Worm (Caenorhabditis elegans) whole organism, L4 larva: ENCODE results near the gene srw-56.

Source experiments
- D1046.2 ChIP-seq: fragments of 200-800 bp; sonication (Bioruptor generic); IDR thresholded peaks from 2 replicates; pipeline ENCODE4 v1.3.6; 2022; ENCODE audit warnings: missing genetic modification characterization, missing compliant biosample characterization
- F26F4.8 ChIP-seq: fragments of 200-800 bp; sonication (Bioruptor generic); conservative IDR thresholded peaks from 2 replicates; pipeline ENCODE4 v1.3.6; 2022; ENCODE audit warnings: missing genetic modification characterization, missing compliant biosample characterization
- F37D6.2 ChIP-seq: sonication (generic microtip); optimal IDR thresholded peaks from 2 replicates; lab custom pipeline; 2016; ENCODE audit warnings: mild to moderate bottlenecking, missing genetic modification characterization, missing compliant biosample characterization
- F44E2.7 ChIP-seq: fragments of 200-800 bp; sonication (Bioruptor generic); IDR thresholded peaks from 2 replicates; pipeline ENCODE4 v2.1.2; 2022; ENCODE audit warnings: missing genetic modification characterization, missing compliant biosample characterization
- R02D3.7 ChIP-seq: fragments of 150-350 bp; sonication (generic microtip); optimal IDR thresholded peaks from 3 replicates; lab custom pipeline; 2014; ENCODE audit warnings: missing biosample characterization, missing genetic modification characterization
- T26A8.4 ChIP-seq: fragments of 200-800 bp; sonication (Bioruptor generic); IDR thresholded peaks from 2 replicates; pipeline ENCODE4 v1.3.6; 2022; ENCODE audit warnings: missing genetic modification characterization, missing compliant biosample characterization
- Y48G9A.11 ChIP-seq: fragments of 200-800 bp; sonication (Bioruptor generic); IDR thresholded peaks from 2 replicates; pipeline ENCODE4 v1.3.6; 2022; ENCODE audit warnings: missing genetic modification reagents, missing genetic modification characterization, missing compliant biosample characterization
- Y5F2A.4 ChIP-seq: fragments of 200-800 bp; sonication (Bioruptor generic); optimal IDR thresholded peaks from 2 replicates; lab custom pipeline; 2018; ENCODE audit warnings: mild to moderate bottlenecking, missing genetic modification characterization, missing compliant biosample characterization
- Y75B8A.6 ChIP-seq: fragments of 200-800 bp; sonication (Bioruptor generic); IDR thresholded peaks from 2 replicates; pipeline ENCODE4 v1.3.6; 2022; ENCODE audit warnings: missing genetic modification reagents, missing genetic modification characterization, missing compliant biosample characterization
- ZK337.2 ChIP-seq: fragments of 200-800 bp; sonication (Bioruptor generic); IDR thresholded peaks from 2 replicates; pipeline ENCODE4 v1.3.6; 2022; ENCODE audit warnings: missing genetic modification reagents, missing genetic modification characterization, missing compliant biosample characterization
- ceh-28 ChIP-seq: fragments of 150-350 bp; optimal IDR thresholded peaks from 2 replicates; lab custom pipeline; 2014; ENCODE audit warnings: missing biosample characterization, missing genetic modification reagents, missing genetic modification characterization
- ces-1 ChIP-seq: fragments of 150-350 bp; sonication (generic microtip); optimal IDR thresholded peaks from 4 replicates; lab custom pipeline; 2014; ENCODE audit warnings: missing biosample characterization, missing genetic modification reagents, missing genetic modification characterization
- cey-2 ChIP-seq: sonication (generic microtip); optimal IDR thresholded peaks from 3 replicates; lab custom pipeline; 2017; ENCODE audit warnings: missing genetic modification characterization, mild to moderate bottlenecking, missing compliant biosample characterization, antibody characterized with exemption, borderline replicate concordance; ENCODE audit not compliant: insufficient read depth
- ctbp-1 ChIP-seq: fragments of 200-800 bp; sonication (Bioruptor generic); IDR thresholded peaks from 2 replicates; pipeline ENCODE4 v1.3.6; 2022; ENCODE audit warnings: missing genetic modification reagents, missing genetic modification characterization, missing compliant biosample characterization
- daf-8 ChIP-seq: fragments of 200-800 bp; sonication (Bioruptor generic); IDR thresholded peaks from 2 replicates; pipeline ENCODE4 v1.3.6; 2022; ENCODE audit warnings: missing genetic modification characterization, missing compliant biosample characterization
- dmd-6 ChIP-seq: fragments of 200-800 bp; sonication (Bioruptor generic); IDR thresholded peaks from 2 replicates; pipeline ENCODE4 v1.3.6; 2022; ENCODE audit warnings: missing genetic modification reagents, missing genetic modification characterization, missing compliant biosample characterization
- dmd-9 ChIP-seq: fragments of 200-800 bp; sonication (Bioruptor generic); IDR thresholded peaks from 2 replicates; pipeline ENCODE4 v1.3.6; 2022; ENCODE audit warnings: missing genetic modification reagents, missing genetic modification characterization, missing compliant biosample characterization
- dve-1 ChIP-seq: sonication (generic microtip); optimal IDR thresholded peaks from 2 replicates; lab custom pipeline; 2017; ENCODE audit warnings: antibody characterized with exemption, mild to moderate bottlenecking, missing genetic modification characterization, missing compliant biosample characterization; ENCODE audit not compliant: insufficient read depth
- egl-27 ChIP-seq: sonication (generic microtip); optimal IDR thresholded peaks from 3 replicates; lab custom pipeline; 2017; ENCODE audit warnings: missing biosample characterization, missing genetic modification reagents, missing genetic modification characterization
- hlh-11 ChIP-seq: fragments of 200-800 bp; sonication (Bioruptor generic); optimal IDR thresholded peaks from 2 replicates; lab custom pipeline; 2018; ENCODE audit warnings: mild to moderate bottlenecking, missing genetic modification characterization, missing compliant biosample characterization
- lin-1 ChIP-seq: fragments of 200-800 bp; sonication (Bioruptor generic); IDR thresholded peaks from 2 replicates; pipeline ENCODE4 v1.3.6; 2022; ENCODE audit warnings: missing genetic modification reagents, missing genetic modification characterization, missing compliant biosample characterization
- lin-13 ChIP-seq: fragments of 150-350 bp; optimal IDR thresholded peaks from 2 replicates; lab custom pipeline; 2014; ENCODE audit warnings: missing biosample characterization, missing genetic modification reagents, missing genetic modification characterization
- lin-15B ChIP-seq: fragments of 150-350 bp; sonication (generic microtip); optimal IDR thresholded peaks from 3 replicates; lab custom pipeline; 2014; ENCODE audit warnings: missing biosample characterization, missing genetic modification characterization
- lin-38 ChIP-seq: fragments of 200-800 bp; sonication (Bioruptor generic); IDR thresholded peaks from 2 replicates; pipeline ENCODE4 v1.3.6; 2022; ENCODE audit warnings: missing genetic modification reagents, missing genetic modification characterization, missing compliant biosample characterization
- lin-39 ChIP-seq: fragments of 150-350 bp; optimal IDR thresholded peaks from 2 replicates; lab custom pipeline; 2014; ENCODE audit warnings: missing biosample characterization, missing genetic modification reagents, missing genetic modification characterization
- lir-3 ChIP-seq: sonication (generic microtip); optimal IDR thresholded peaks from 2 replicates; lab custom pipeline; 2016; ENCODE audit warnings: mild to moderate bottlenecking, missing genetic modification characterization, missing compliant biosample characterization
- lsy-2 ChIP-seq, 2 experiments: fragments of 150-350 bp in 1 of 2; sonication (generic microtip) in 1 of 2; optimal IDR thresholded peaks; 2 replicates each; lab custom pipeline; 2014 to 2017; ENCODE audit warnings: missing biosample characterization in 2 of 2, missing genetic modification characterization in 2 of 2
- madf-9 ChIP-seq: fragments of 200-800 bp; sonication (Bioruptor generic); conservative IDR thresholded peaks from 2 replicates; pipeline ENCODE4 v1.3.6; 2022; ENCODE audit warnings: missing genetic modification reagents, missing genetic modification characterization, missing compliant biosample characterization
- mdl-1 ChIP-seq, 2 experiments: fragments of 150-350 bp in 1 of 2; sonication (generic microtip) in 1 of 2; optimal IDR thresholded peaks; 2 replicates each; lab custom pipeline; 2014 to 2017; ENCODE audit warnings: missing biosample characterization in 2 of 2, missing genetic modification characterization in 2 of 2
- mep-1 ChIP-seq: fragments of 150-350 bp; sonication (generic microtip); optimal IDR thresholded peaks from 3 replicates; lab custom pipeline; 2014; ENCODE audit warnings: missing biosample characterization, missing genetic modification characterization
- mes-2 ChIP-seq: sonication (generic microtip); optimal IDR thresholded peaks from 2 replicates; lab custom pipeline; 2016; ENCODE audit warnings: missing genotype, mild to moderate bottlenecking, missing genetic modification characterization, missing compliant biosample characterization; ENCODE audit not compliant: poor library complexity, severe bottlenecking
- nhr-10 ChIP-seq: fragments of 150-350 bp; optimal IDR thresholded peaks from 2 replicates; lab custom pipeline; 2014; ENCODE audit warnings: missing biosample characterization, missing genetic modification characterization
- nhr-102 ChIP-seq: sonication (generic microtip); optimal IDR thresholded peaks from 2 replicates; lab custom pipeline; 2016; ENCODE audit warnings: mild to moderate bottlenecking, missing genetic modification characterization, moderate library complexity, missing compliant biosample characterization
- nhr-11 ChIP-seq: fragments of 150-350 bp; optimal IDR thresholded peaks from 2 replicates; lab custom pipeline; 2014; ENCODE audit warnings: missing biosample characterization, missing genetic modification characterization
- nhr-237 ChIP-seq: sonication (generic microtip); optimal IDR thresholded peaks from 2 replicates; lab custom pipeline; 2017; ENCODE audit warnings: missing biosample characterization, missing genetic modification characterization
- nhr-41 ChIP-seq: fragments of 200-800 bp; sonication (Bioruptor generic); IDR thresholded peaks from 2 replicates; pipeline ENCODE4 v1.3.6; 2022; ENCODE audit warnings: missing genetic modification reagents, missing genetic modification characterization, missing compliant biosample characterization
- nhr-42 ChIP-seq: fragments of 200-800 bp; sonication (Bioruptor generic); IDR thresholded peaks from 2 replicates; pipeline ENCODE4 v1.3.6; 2022; ENCODE audit warnings: missing genetic modification characterization, missing compliant biosample characterization
- nhr-6 ChIP-seq: fragments of 150-350 bp; optimal IDR thresholded peaks from 2 replicates; lab custom pipeline; 2014; ENCODE audit warnings: missing biosample characterization, missing genetic modification characterization
- nhr-76 ChIP-seq: fragments of 150-350 bp; optimal IDR thresholded peaks from 2 replicates; lab custom pipeline; 2014; ENCODE audit warnings: missing biosample characterization, missing genetic modification characterization
- nhr-77 ChIP-seq: fragments of 150-350 bp; optimal IDR thresholded peaks from 2 replicates; lab custom pipeline; 2014; ENCODE audit warnings: missing biosample characterization, missing genetic modification characterization
- rbr-2 ChIP-seq: sonication (generic microtip); optimal IDR thresholded peaks from 2 replicates; lab custom pipeline; 2016; ENCODE audit warnings: missing genotype, missing genetic modification characterization, missing compliant biosample characterization
- sdz-12 ChIP-seq: fragments of 200-800 bp; sonication (Bioruptor generic); optimal IDR thresholded peaks from 2 replicates; lab custom pipeline; 2018; ENCODE audit warnings: mild to moderate bottlenecking, missing genetic modification characterization, missing compliant biosample characterization
- set-16 ChIP-seq: fragments of 200-800 bp; sonication (Bioruptor generic); IDR thresholded peaks from 2 replicates; pipeline ENCODE4 v1.3.6; 2022; ENCODE audit warnings: missing genetic modification reagents, missing genetic modification characterization, missing compliant biosample characterization
- skn-1 ChIP-seq: fragments of 150-350 bp; optimal IDR thresholded peaks from 2 replicates; lab custom pipeline; 2014; ENCODE audit warnings: missing biosample characterization, missing genetic modification characterization
- snpc-1.2 ChIP-seq: fragments of 200-800 bp; sonication (Bioruptor generic); IDR thresholded peaks from 2 replicates; pipeline ENCODE4 v1.3.6; 2022; ENCODE audit warnings: missing genetic modification reagents, missing genetic modification characterization, missing compliant biosample characterization
- snpc-4 ChIP-seq: fragments of 150-350 bp; optimal IDR thresholded peaks from 2 replicates; lab custom pipeline; 2014; ENCODE audit warnings: missing biosample characterization, missing genetic modification characterization
- spr-3 ChIP-seq: fragments of 200-800 bp; sonication (Bioruptor generic); optimal IDR thresholded peaks from 2 replicates; lab custom pipeline; 2018; ENCODE audit warnings: mild to moderate bottlenecking, missing genetic modification characterization, missing compliant biosample characterization
- tag-97 ChIP-seq: fragments of 200-800 bp; sonication (Bioruptor generic); IDR thresholded peaks from 2 replicates; pipeline ENCODE4 v1.3.6; 2022; ENCODE audit warnings: missing genetic modification characterization, missing compliant biosample characterization
- zag-1 ChIP-seq: fragments of 150-350 bp; optimal IDR thresholded peaks from 2 replicates; lab custom pipeline; 2014; ENCODE audit warnings: missing biosample characterization, missing genetic modification characterization
- zfp-3 ChIP-seq: fragments of 200-800 bp; sonication (Bioruptor generic); conservative IDR thresholded peaks from 2 replicates; pipeline ENCODE4 v1.3.6; 2022; ENCODE audit warnings: missing genetic modification reagents, missing genetic modification characterization, missing compliant biosample characterization
- zip-2 ChIP-seq: fragments of 150-350 bp; optimal IDR thresholded peaks from 2 replicates; lab custom pipeline; 2014; ENCODE audit warnings: missing biosample characterization, missing genetic modification characterization
- ztf-11 ChIP-seq: fragments of 150-350 bp; optimal IDR thresholded peaks from 2 replicates; lab custom pipeline; 2014; ENCODE audit warnings: missing biosample characterization, missing genetic modification characterization
- ztf-7 ChIP-seq: fragments of 150-350 bp; optimal IDR thresholded peaks from 2 replicates; lab custom pipeline; 2014; ENCODE audit warnings: missing biosample characterization, missing genetic modification characterization

The srw-56 gene

DNA sequence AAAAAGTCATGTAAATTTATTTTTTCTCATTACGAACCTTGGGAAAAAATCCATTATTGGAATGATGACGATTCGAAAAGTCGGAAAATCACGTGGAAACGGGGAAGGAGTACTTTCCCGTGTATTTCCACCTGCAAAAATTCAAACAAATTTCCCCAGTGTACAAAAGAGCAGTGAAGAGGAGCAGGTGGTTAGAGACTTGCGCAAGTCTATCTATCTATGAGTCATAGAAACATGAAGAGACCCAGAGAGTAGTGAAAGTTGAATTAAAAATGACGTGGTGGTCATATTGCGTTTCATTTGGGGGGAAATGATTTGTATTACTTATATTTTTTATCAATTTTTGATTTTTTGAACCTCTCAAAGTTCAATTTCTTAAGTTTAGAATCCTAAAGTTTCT, 47.8 kb upstream of the srw-56 start, which contains the start of gene nhr-50 (continued):
- no peak for TF ChIP-seq madf-9 (GFP tag; lab: Robert Waterston, UW)
- TF ChIP-seq nhr-102 (tag; lab: Kevin White, UChicago) = no peak
- TF ChIP-seq dve-1 (tag; lab: Kevin White, UChicago) = peak; percentile 85
- no peak for TF ChIP-seq nhr-11
- TF ChIP-seq R02D3.7 (tag; lab: Kevin White, UChicago) = no peak
- TF ChIP-seq spr-3 = no peak
- TF ChIP-seq mep-1 (tag; lab: Kevin White, UChicago) = no peak
- no peak for TF ChIP-seq nhr-41
- TF ChIP-seq F37D6.2 = no peak
- TF ChIP-seq lsy-2 (tag; optimal IDR thresholded peaks at IDR 0.05; lab: Kevin White, UChicago) = no peak
- no peak for TF ChIP-seq ctbp-1 (GFP tag; lab: Robert Waterston, UW)
- TF ChIP-seq nhr-10 (tag; lab: Kevin White, UChicago) = no peak
- TF ChIP-seq dmd-9 = no peak
- TF ChIP-seq Y48G9A.11 (GFP tag; lab: Robert Waterston, UW) = no peak
- no peak for TF ChIP-seq ztf-11
- TF ChIP-seq ceh-28 = no peak
- no peak for TF ChIP-seq lin-38
- no peak for TF ChIP-seq D1046.2 (GFP tag; lab: Robert Waterston, UW)
- peak; percentile 1 to 73 for TF ChIP-seq mdl-1 (tag; optimal IDR thresholded peaks at IDR 0.05; lab: Kevin White, UChicago)
- peak; percentile 90 for TF ChIP-seq dmd-6 (GFP tag; lab: Robert Waterston, UW)
- no peak for TF ChIP-seq zfp-3 (GFP tag; lab: Robert Waterston, UW)
- TF ChIP-seq lin-39 (tag; lab: Kevin White, UChicago) = no peak
- TF ChIP-seq nhr-42 = no peak
- no peak for TF ChIP-seq lin-1 (GFP tag; lab: Robert Waterston, UW)
- TF ChIP-seq ZK337.2 = no peak
- TF ChIP-seq nhr-6 (tag; lab: Kevin White, UChicago) = peak; percentile 93
- TF ChIP-seq hlh-11 (tag; lab: Kevin White, UChicago) = no peak
- TF ChIP-seq lin-15B = no peak
- no peak for TF ChIP-seq mes-2 (tag; lab: Kevin White, UChicago)
- TF ChIP-seq zip-2 (tag; lab: Kevin White, UChicago) = no peak
- TF ChIP-seq egl-27 = no peak
- TF ChIP-seq T26A8.4 (GFP tag; lab: Robert Waterston, UW) = no peak
- TF ChIP-seq F44E2.7 (GFP tag; lab: Robert Waterston, UW) = no peak
- no peak for TF ChIP-seq nhr-237 (tag; lab: Kevin White, UChicago)
- no peak for TF ChIP-seq nhr-76 (tag; lab: Kevin White, UChicago)
- no peak for TF ChIP-seq snpc-4
- no peak for TF ChIP-seq F26F4.8 (GFP tag; lab: Robert Waterston, UW)
- TF ChIP-seq tag-97 = no peak
- TF ChIP-seq ztf-7 (tag; lab: Kevin White, UChicago) = no peak
- peak; percentile 66 for TF ChIP-seq nhr-77 (tag; lab: Kevin White, UChicago)
- TF ChIP-seq ces-1 = no peak
- no peak for TF ChIP-seq lin-13 (GFP tag; lab: Kevin White, UChicago)
- no peak for TF ChIP-seq daf-8 (GFP tag; lab: Robert Waterston, UW)
- no peak for TF ChIP-seq set-16
- TF ChIP-seq Y75B8A.6 (GFP tag; lab: Robert Waterston, UW) = no peak
- no peak for TF ChIP-seq zag-1 (tag; lab: Kevin White, UChicago)
- TF ChIP-seq skn-1 (tag; lab: Kevin White, UChicago) = no peak
- TF ChIP-seq snpc-1.2 (GFP tag; lab: Robert Waterston, UW) = no peak
- TF ChIP-seq cey-2 (tag; lab: Kevin White, UChicago) = no peak
- TF ChIP-seq rbr-2 (tag; lab: Kevin White, UChicago) = no peak
- no peak for TF ChIP-seq Y5F2A.4
- TF ChIP-seq lir-3 (tag; lab: Kevin White, UChicago) = no peak
- no peak for TF ChIP-seq sdz-12 (GFP tag; lab: Kevin White, UChicago)
